Fruit fly (Drosophila melanogaster) whole organism, embryonic: ENCODE results near the gene Efhc1.1.
A peak's percentile ranks its signal among the peaks of the same experiment; 100 is the strongest.

Experiments
- CG2129 ChIP-seq: fragments of 200-800 bp; sonication (Bioruptor generic); IDR thresholded peaks from 2 replicates; pipeline ENCODE4 v1.3.6; 2022; ENCODE audit warnings: missing biosample characterization, missing genetic modification characterization; ENCODE audit not compliant: partially characterized antibody
- CG2199 ChIP-seq: fragments of 200-800 bp; sonication (Bioruptor generic); IDR thresholded peaks from 3 replicates; pipeline ENCODE4 v1.3.6; 2022; ENCODE audit warnings: missing biosample characterization, missing genetic modification characterization
- Hey ChIP-seq: fragments of 200-800 bp; sonication (Bioruptor generic); optimal IDR thresholded peaks from 3 replicates; lab custom pipeline; 2018; ENCODE audit warnings: missing biosample characterization, mild to moderate bottlenecking, missing genetic modification characterization
- Myb ChIP-seq: fragments of 200-800 bp; sonication (Bioruptor generic); optimal IDR thresholded peaks from 2 replicates; lab custom pipeline; 2016; ENCODE audit warnings: missing biosample characterization, missing genetic modification characterization

dm6 chrX:15813224-15813623, 29.7 kb upstream of the Efhc1.1 start:
- TF ChIP-seq CG2199 (GFP tag; lab: Robert Waterston, UW) = peak; percentile 83; the same call in 2 of the 3 replicates
- no peak for TF ChIP-seq Hey
- no peak for TF ChIP-seq CG2129 (GFP tag; lab: Robert Waterston, UW)
- no peak for TF ChIP-seq Myb (GFP tag; lab: Kevin White, UChicago)
